Worm (Caenorhabditis elegans): ENCODE measurements around the gene F58F12.3.
A peak's percentile ranks its signal among the peaks of the same experiment; 100 is the strongest.

Gene F58F12.3

ce11 chrII:6358905-6359304 is 32.2 kb downstream of the F58F12.3 start, which contains the start of gene C32D5.12:
Gene C32D5.12, minus strand, starts transcription at chrII:6359005.
- TF ChIP-seq egl-27 (tag; optimal IDR thresholded peaks at IDR 0.05) (no peak), lsy-2 (tag; optimal IDR thresholded peaks at IDR 0.05) (no peak), dsc-1 (tag; optimal IDR thresholded peaks at IDR 0.05) (no peak), ceh-88 (GFP tag; IDR thresholded peaks at IDR 0.05) (no peak), C04F5.9 (tag; optimal IDR thresholded peaks at IDR 0.05) (no peak), rnt-1 (tag; optimal IDR thresholded peaks at IDR 0.05) (no peak), blmp-1 (tag; optimal IDR thresholded peaks at IDR 0.05) (peak; percentile 28), ceh-63 (GFP tag; optimal IDR thresholded peaks at IDR 0.05) (no peak)

ce11 chrII:6358232-6358631 is 32.9 kb downstream of the F58F12.3 start:
- TF ChIP-seq zag-1 (tag; optimal IDR thresholded peaks at IDR 0.05) (no peak), nhr-11 (tag; optimal IDR thresholded peaks at IDR 0.05) (no peak), rnt-1 (tag; optimal IDR thresholded peaks at IDR 0.05) (no peak), nhr-85 (tag) (no peak), swsn-7 (tag; optimal IDR thresholded peaks at IDR 0.05) (no peak), fkh-8 (tag; optimal IDR thresholded peaks at IDR 0.05) (no peak), alr-1 (tag; optimal IDR thresholded peaks at IDR 0.05; ENCODE audit: borderline replicate concordance) (no peak), mef-2 (tag; optimal IDR thresholded peaks at IDR 0.05) (no peak), snu-23 (GFP tag; optimal IDR thresholded peaks at IDR 0.05) (no peak), hlh-4 (tag; optimal IDR thresholded peaks at IDR 0.05) (no peak), hpl-2 (GFP tag; optimal IDR thresholded peaks at IDR 0.05) (no peak), sox-4 (tag; optimal IDR thresholded peaks at IDR 0.05) (no peak), zip-4 (GFP tag; optimal IDR thresholded peaks at IDR 0.05) (no peak), lin-35 (GFP tag; optimal IDR thresholded peaks at IDR 0.05) (no peak), lir-3 (tag; optimal IDR thresholded peaks at IDR 0.05; ENCODE audit: poor library complexity) (no peak), elt-3 (tag; optimal IDR thresholded peaks at IDR 0.05) (no peak), ztf-11 (tag; optimal IDR thresholded peaks at IDR 0.05) (no peak), ceh-8 (GFP tag; optimal IDR thresholded peaks at IDR 0.05) (no peak)

ce11 chrII:6355396-6356346 is 35.4 kb downstream of the F58F12.3 start, which contains the start of gene C32D5.11:
Gene C32D5.11, minus strand, starts transcription at chrII:6355446.
- TF ChIP-seq alr-1 (tag; optimal IDR thresholded peaks at IDR 0.05; ENCODE audit: borderline replicate concordance) = no peak
- peak; percentile 90 for TF ChIP-seq C16A3.4 (tag; optimal IDR thresholded peaks at IDR 0.05)
- TF ChIP-seq nhr-85 (tag) = peak; percentile 82
- TF ChIP-seq ceh-63 (GFP tag; optimal IDR thresholded peaks at IDR 0.05) = no peak
- TF ChIP-seq snu-23 (GFP tag; optimal IDR thresholded peaks at IDR 0.05) = peak; percentile 88
- TF ChIP-seq vab-15 (tag; optimal IDR thresholded peaks at IDR 0.05) = no peak
- no peak for TF ChIP-seq ceh-8 (GFP tag; optimal IDR thresholded peaks at IDR 0.05)
- TF ChIP-seq C04F5.9 (tag; optimal IDR thresholded peaks at IDR 0.05) = peak; percentile 8
- peak; percentile 51 to 77 (median 70) for TF ChIP-seq ceh-82 (tag; optimal IDR thresholded peaks at IDR 0.05)
- peak; percentile 49 for TF ChIP-seq lir-3 (tag; optimal IDR thresholded peaks at IDR 0.05; ENCODE audit: poor library complexity)
- TF ChIP-seq zip-4 (GFP tag; optimal IDR thresholded peaks at IDR 0.05) = no peak
- peak; percentile 47 for TF ChIP-seq nhr-90 (tag; optimal IDR thresholded peaks at IDR 0.05; ENCODE audit: poor library complexity)
- no peak for TF ChIP-seq C34B4.2 (tag; optimal IDR thresholded peaks at IDR 0.05)
- peak; percentile 63 for TF ChIP-seq irx-1 (tag; optimal IDR thresholded peaks at IDR 0.05)
- no peak for TF ChIP-seq zag-1 (tag; optimal IDR thresholded peaks at IDR 0.05)
- TF ChIP-seq nhr-71 (tag; optimal IDR thresholded peaks at IDR 0.05) = peak; percentile 89
- TF ChIP-seq nhr-77 (tag; optimal IDR thresholded peaks at IDR 0.05) = peak; percentile 72
- no peak for TF ChIP-seq hlh-17 (GFP tag; optimal IDR thresholded peaks at IDR 0.05; ENCODE audit: borderline replicate concordance)
- TF ChIP-seq sup-37 (GFP tag; optimal IDR thresholded peaks at IDR 0.05) = no peak
- peak; percentile 85 for TF ChIP-seq mep-1 (tag; optimal IDR thresholded peaks at IDR 0.05)
- TF ChIP-seq nhr-28 (tag; optimal IDR thresholded peaks at IDR 0.05) = no peak
- TF ChIP-seq mdl-1 (tag; optimal IDR thresholded peaks at IDR 0.05) = peak in 1 of 2 experiments; percentile 61
- no peak for TF ChIP-seq egl-27 (tag; optimal IDR thresholded peaks at IDR 0.05)
- TF ChIP-seq hlh-4 (tag; optimal IDR thresholded peaks at IDR 0.05) = no peak
- no peak for TF ChIP-seq ztf-11 (tag; optimal IDR thresholded peaks at IDR 0.05)
- peak; percentile 35 for TF ChIP-seq fos-1 (tag; optimal IDR thresholded peaks at IDR 0.05)
- TF ChIP-seq hpl-2 (GFP tag; optimal IDR thresholded peaks at IDR 0.05) = no peak
- peak; percentile 84 for TF ChIP-seq nhr-47 (tag; optimal IDR thresholded peaks at IDR 0.05)
- peak; percentile 57 for TF ChIP-seq lin-15B (tag; optimal IDR thresholded peaks at IDR 0.05)
- TF ChIP-seq sox-4 (tag; optimal IDR thresholded peaks at IDR 0.05) = no peak
- no peak for TF ChIP-seq aly-2 (tag; optimal IDR thresholded peaks at IDR 0.05)
- no peak for TF ChIP-seq ces-1 (GFP tag; optimal IDR thresholded peaks at IDR 0.05)
- TF ChIP-seq grh-1 (GFP tag; IDR thresholded peaks at IDR 0.05) = peak; percentile 32; the same call in 1 of the 2 replicates
- TF ChIP-seq mef-2 (tag; optimal IDR thresholded peaks at IDR 0.05) = no peak
